Worm (Caenorhabditis elegans): Measurements from ENCODE around the gene sav-1.

ce11 chrX:2271429-2271828, 15.6 kb downstream of the sav-1 start:
- TF ChIP-seq ceh-18 (tag; optimal IDR thresholded peaks at IDR 0.05), result no peak
- no peak for TF ChIP-seq ahr-1 (tag; optimal IDR thresholded peaks at IDR 0.05)
- no peak for TF ChIP-seq ceh-19 (GFP tag; optimal IDR thresholded peaks at IDR 0.05)

All from whole organism, late embryonic.